Worm (Caenorhabditis elegans): ENCODE data around the gene ceh-62.

ce11 chrII:10787240-10787639, 18.3 kb upstream of the ceh-62 start, which contains the start of gene tag-209:
- TF ChIP-seq nhr-10 (tag; optimal IDR thresholded peaks at IDR 0.05) (no peak), lin-13 (GFP tag; optimal IDR thresholded peaks at IDR 0.05) (no peak)

All from whole organism, L2 larva.